Worm (Caenorhabditis elegans) whole organism, late embryonic: ENCODE data around the gene F28H7.8.

Source experiments
- C08G9.2 ChIP-seq: sonication (generic microtip); optimal IDR thresholded peaks from 2 replicates; lab custom pipeline; 2016; ENCODE audit warnings: mild to moderate bottlenecking, missing genetic modification characterization, moderate library complexity, missing compliant biosample characterization
- C38D4.7 ChIP-seq: fragments of 200-800 bp; sonication (Bioruptor generic); optimal IDR thresholded peaks from 2 replicates; lab custom pipeline; 2018; ENCODE audit warnings: mild to moderate bottlenecking, missing genetic modification characterization, moderate library complexity, missing compliant biosample characterization
- F13H6.1 ChIP-seq: sonication (generic microtip); optimal IDR thresholded peaks from 2 replicates; lab custom pipeline; 2016; ENCODE audit warnings: missing genetic modification characterization, missing compliant biosample characterization
- T23F11.4 ChIP-seq: fragments of 200-800 bp; sonication (Bioruptor generic); optimal IDR thresholded peaks from 2 replicates; lab custom pipeline; 2018; ENCODE audit warnings: mild to moderate bottlenecking, missing genetic modification characterization, missing compliant biosample characterization
- Y22D7AL.16 ChIP-seq: sonication (generic microtip); optimal IDR thresholded peaks from 2 replicates; lab custom pipeline; 2016; ENCODE audit warnings: missing genetic modification characterization, missing compliant biosample characterization
- ama-1 ChIP-seq: fragments of 150-350 bp; optimal IDR thresholded peaks from 2 replicates; lab custom pipeline; 2014
- ceh-18 ChIP-seq: sonication (generic microtip); optimal IDR thresholded peaks from 2 replicates; lab custom pipeline; 2016; ENCODE audit warnings: missing genetic modification characterization, missing compliant biosample characterization
- ceh-22 ChIP-seq: sonication (generic microtip); optimal IDR thresholded peaks from 2 replicates; lab custom pipeline; 2017; ENCODE audit warnings: missing biosample characterization, missing genetic modification characterization
- ceh-31 ChIP-seq: sonication (generic microtip); optimal IDR thresholded peaks from 2 replicates; lab custom pipeline; 2016; ENCODE audit warnings: missing genetic modification characterization, missing compliant biosample characterization
- ceh-34 ChIP-seq: sonication (generic microtip); optimal IDR thresholded peaks from 2 replicates; lab custom pipeline; 2016; ENCODE audit warnings: mild to moderate bottlenecking, missing genetic modification characterization, missing compliant biosample characterization
- ceh-6 ChIP-seq: fragments of 200-800 bp; sonication (Bioruptor generic); optimal IDR thresholded peaks from 2 replicates; lab custom pipeline; 2018; ENCODE audit warnings: mild to moderate bottlenecking, missing genetic modification characterization, missing compliant biosample characterization
- che-1 ChIP-seq: sonication (generic microtip); optimal IDR thresholded peaks from 2 replicates; lab custom pipeline; 2016; ENCODE audit warnings: mild to moderate bottlenecking, missing genetic modification characterization, missing compliant biosample characterization
- dve-1 ChIP-seq: sonication (generic microtip); optimal IDR thresholded peaks from 2 replicates; lab custom pipeline; 2017; ENCODE audit warnings: antibody characterized with exemption, mild to moderate bottlenecking, missing genetic modification characterization, missing compliant biosample characterization
- elt-4 ChIP-seq: sonication (generic microtip); optimal IDR thresholded peaks from 2 replicates; lab custom pipeline; 2016; ENCODE audit warnings: missing genetic modification characterization, missing compliant biosample characterization
- fax-1 ChIP-seq: sonication (generic microtip); optimal IDR thresholded peaks from 2 replicates; lab custom pipeline; 2016; ENCODE audit warnings: missing genotype, missing genetic modification characterization, missing compliant biosample characterization
- fkh-10 ChIP-seq: fragments of 150-350 bp; optimal IDR thresholded peaks from 2 replicates; lab custom pipeline; 2014; ENCODE audit warnings: missing biosample characterization, missing genetic modification reagents, missing genetic modification characterization
- fkh-6 ChIP-seq: sonication (generic microtip); optimal IDR thresholded peaks from 2 replicates; lab custom pipeline; 2016; ENCODE audit warnings: missing genetic modification characterization, missing compliant biosample characterization
- gmeb-2 ChIP-seq: sonication (generic microtip); optimal IDR thresholded peaks from 2 replicates; lab custom pipeline; 2016; ENCODE audit warnings: missing genetic modification characterization, inconsistent platforms, missing compliant biosample characterization
- hlh-13 ChIP-seq: fragments of 200-800 bp; sonication (Bioruptor generic); optimal IDR thresholded peaks from 2 replicates; lab custom pipeline; 2018; ENCODE audit warnings: mild to moderate bottlenecking, missing genetic modification characterization, missing compliant biosample characterization
- hlh-15 ChIP-seq: sonication (generic microtip); optimal IDR thresholded peaks from 2 replicates; lab custom pipeline; 2016; ENCODE audit warnings: missing genetic modification characterization, missing compliant biosample characterization
- hlh-30 ChIP-seq: sonication (generic microtip); optimal IDR thresholded peaks from 2 replicates; lab custom pipeline; 2017; ENCODE audit warnings: antibody characterized with exemption, missing genetic modification characterization, missing compliant biosample characterization; ENCODE audit not compliant: insufficient read depth
- hlh-6 ChIP-seq: sonication (generic microtip); optimal IDR thresholded peaks from 2 replicates; lab custom pipeline; 2016; ENCODE audit warnings: missing genotype, missing genetic modification characterization, missing compliant biosample characterization
- hlh-8 ChIP-seq: sonication (generic microtip); optimal IDR thresholded peaks from 2 replicates; lab custom pipeline; 2016; ENCODE audit warnings: missing genotype, missing genetic modification characterization, missing compliant biosample characterization
- lim-6 ChIP-seq: sonication (generic microtip); optimal IDR thresholded peaks from 2 replicates; lab custom pipeline; 2016; ENCODE audit warnings: missing genetic modification characterization, missing compliant biosample characterization
- mec-3 ChIP-seq: sonication (generic microtip); optimal IDR thresholded peaks from 2 replicates; lab custom pipeline; 2016; ENCODE audit warnings: borderline replicate concordance, missing genetic modification characterization, missing compliant biosample characterization
- nfya-1 ChIP-seq: sonication (generic microtip); optimal IDR thresholded peaks from 2 replicates; lab custom pipeline; 2017; ENCODE audit warnings: missing genetic modification characterization, mild to moderate bottlenecking, missing compliant biosample characterization, antibody characterized with exemption, moderate library complexity
- nhr-11 ChIP-seq: fragments of 150-350 bp; optimal IDR thresholded peaks from 2 replicates; lab custom pipeline; 2014; ENCODE audit warnings: missing biosample characterization, missing genetic modification characterization
- nhr-232 ChIP-seq: sonication (generic microtip); optimal IDR thresholded peaks from 2 replicates; lab custom pipeline; 2016; ENCODE audit warnings: missing genetic modification characterization, missing compliant biosample characterization
- pax-1 ChIP-seq: fragments of 150-350 bp; optimal IDR thresholded peaks from 2 replicates; lab custom pipeline; 2014; ENCODE audit warnings: missing biosample characterization, missing genetic modification characterization
- pha-4 ChIP-seq: fragments of 150-350 bp; optimal IDR thresholded peaks from 2 replicates; lab custom pipeline; 2018; ENCODE audit warnings: missing biosample characterization, missing genetic modification reagents, missing genetic modification characterization
- pros-1 ChIP-seq: fragments of 150-350 bp; optimal IDR thresholded peaks from 2 replicates; lab custom pipeline; 2014; ENCODE audit warnings: missing biosample characterization, missing genetic modification reagents, missing genetic modification characterization
- ref-2 ChIP-seq: sonication (generic microtip); optimal IDR thresholded peaks from 2 replicates; lab custom pipeline; 2016; ENCODE audit warnings: missing genetic modification characterization, missing compliant biosample characterization
- rnt-1 ChIP-seq: sonication (generic microtip); optimal IDR thresholded peaks from 2 replicates; lab custom pipeline; 2016; ENCODE audit warnings: missing genetic modification characterization, missing compliant biosample characterization
- sox-2 ChIP-seq: fragments of 200-800 bp; sonication (Bioruptor generic); IDR thresholded peaks from 2 replicates; pipeline ENCODE4 v1.3.6; 2022; ENCODE audit warnings: missing genetic modification reagents, missing genetic modification characterization, missing compliant biosample characterization
- tbx-2 ChIP-seq: sonication (generic microtip); optimal IDR thresholded peaks from 2 replicates; lab custom pipeline; 2016; ENCODE audit warnings: missing genetic modification characterization, missing compliant biosample characterization
- tbx-7 ChIP-seq: sonication (generic microtip); optimal IDR thresholded peaks from 2 replicates; lab custom pipeline; 2016; ENCODE audit warnings: missing genotype, missing genetic modification characterization, missing compliant biosample characterization
- ttx-3 ChIP-seq: sonication (generic microtip); optimal IDR thresholded peaks from 2 replicates; lab custom pipeline; 2016; ENCODE audit warnings: missing genetic modification reagents, missing genetic modification characterization, missing compliant biosample characterization
- unc-55 ChIP-seq: sonication (generic microtip); optimal IDR thresholded peaks from 2 replicates; lab custom pipeline; 2017; ENCODE audit warnings: missing biosample characterization, missing genetic modification reagents, missing genetic modification characterization
- unc-86 ChIP-seq: sonication (generic microtip); optimal IDR thresholded peaks from 2 replicates; lab custom pipeline; 2016; ENCODE audit warnings: missing genetic modification characterization, missing compliant biosample characterization
- zip-5 ChIP-seq: sonication (generic microtip); optimal IDR thresholded peaks from 2 replicates; lab custom pipeline; 2016; ENCODE audit warnings: missing genetic modification characterization, missing compliant biosample characterization

The F28H7.8 gene

ce11 chrV:10711829-10712607 lies 46.7 kb upstream of the F28H7.8 start:
- TF ChIP-seq ama-1 (lab: Kevin White, UChicago) (peak; percentile 45), mec-3 (tag; lab: Kevin White, UChicago) (no peak), hlh-13 (GFP tag; lab: Kevin White, UChicago) (no peak)

- TF ChIP-seq nhr-232 (tag; lab: Kevin White, UChicago) (no peak), hlh-6 (tag; lab: Kevin White, UChicago) (no peak), rnt-1 (no peak), ceh-6 (GFP tag; lab: Kevin White, UChicago) (no peak), unc-86 (no peak), dve-1 (tag; lab: Kevin White, UChicago) (no peak), C38D4.7 (GFP tag; lab: Kevin White, UChicago) (no peak)
Observed at ce11 chrV:10712608-10712900, 46.2 kb upstream of the F28H7.8 start.

- no peak for TF ChIP-seq fkh-6
- TF ChIP-seq T23F11.4 (GFP tag; lab: Kevin White, UChicago): no peak
- TF ChIP-seq unc-55 (GFP tag; lab: Kevin White, UChicago): no peak
- TF ChIP-seq C08G9.2: no peak
- no peak for TF ChIP-seq rnt-1
- no peak for TF ChIP-seq nhr-11 (tag; lab: Kevin White, UChicago)
- TF ChIP-seq tbx-7 (tag; lab: Kevin White, UChicago): no peak
- no peak for TF ChIP-seq lim-6 (tag; lab: Kevin White, UChicago)
- no peak for TF ChIP-seq Y22D7AL.16 (tag; lab: Kevin White, UChicago)
Observed at ce11 chrV:10713704-10714239, 45.0 kb upstream of the F28H7.8 start.

DNA sequence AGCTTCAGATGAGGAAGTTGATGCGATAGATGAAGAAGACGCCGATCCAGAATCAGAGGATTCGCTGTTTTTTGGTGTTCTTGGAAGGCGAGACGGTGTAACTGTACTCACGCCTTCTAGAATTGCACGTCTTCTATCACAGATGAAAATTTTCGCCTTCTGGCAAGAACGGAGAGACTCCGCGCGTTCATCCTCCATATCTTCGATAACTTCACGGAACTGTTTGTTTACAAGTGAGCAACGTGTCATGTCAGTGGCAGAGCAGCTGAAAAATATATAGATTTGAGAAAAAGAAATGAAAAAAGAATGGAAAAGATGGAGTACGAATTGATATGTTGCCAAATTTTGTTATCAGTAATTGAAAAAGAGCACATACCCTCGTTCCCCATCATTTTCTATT lies 44.1 kb upstream of the F28H7.8 start:
- TF ChIP-seq hlh-15 (tag; lab: Kevin White, UChicago): no peak
- TF ChIP-seq pha-4 (tag; lab: Kevin White, UChicago): no peak
- no peak for TF ChIP-seq che-1 (tag; lab: Kevin White, UChicago)
- no peak for TF ChIP-seq fkh-10
- TF ChIP-seq elt-4 (tag; lab: Kevin White, UChicago): no peak
- TF ChIP-seq ttx-3 (tag; lab: Kevin White, UChicago): no peak
- TF ChIP-seq zip-5 (tag; lab: Kevin White, UChicago): no peak
- no peak for TF ChIP-seq fax-1 (tag; lab: Kevin White, UChicago)
- no peak for TF ChIP-seq hlh-6 (tag; lab: Kevin White, UChicago)
- TF ChIP-seq ama-1 (lab: Kevin White, UChicago): no peak
- TF ChIP-seq nhr-232 (tag; lab: Kevin White, UChicago): no peak
- TF ChIP-seq Y22D7AL.16 (tag; lab: Kevin White, UChicago): no peak
- TF ChIP-seq, all 69 proteins: peak for 0

DNA sequence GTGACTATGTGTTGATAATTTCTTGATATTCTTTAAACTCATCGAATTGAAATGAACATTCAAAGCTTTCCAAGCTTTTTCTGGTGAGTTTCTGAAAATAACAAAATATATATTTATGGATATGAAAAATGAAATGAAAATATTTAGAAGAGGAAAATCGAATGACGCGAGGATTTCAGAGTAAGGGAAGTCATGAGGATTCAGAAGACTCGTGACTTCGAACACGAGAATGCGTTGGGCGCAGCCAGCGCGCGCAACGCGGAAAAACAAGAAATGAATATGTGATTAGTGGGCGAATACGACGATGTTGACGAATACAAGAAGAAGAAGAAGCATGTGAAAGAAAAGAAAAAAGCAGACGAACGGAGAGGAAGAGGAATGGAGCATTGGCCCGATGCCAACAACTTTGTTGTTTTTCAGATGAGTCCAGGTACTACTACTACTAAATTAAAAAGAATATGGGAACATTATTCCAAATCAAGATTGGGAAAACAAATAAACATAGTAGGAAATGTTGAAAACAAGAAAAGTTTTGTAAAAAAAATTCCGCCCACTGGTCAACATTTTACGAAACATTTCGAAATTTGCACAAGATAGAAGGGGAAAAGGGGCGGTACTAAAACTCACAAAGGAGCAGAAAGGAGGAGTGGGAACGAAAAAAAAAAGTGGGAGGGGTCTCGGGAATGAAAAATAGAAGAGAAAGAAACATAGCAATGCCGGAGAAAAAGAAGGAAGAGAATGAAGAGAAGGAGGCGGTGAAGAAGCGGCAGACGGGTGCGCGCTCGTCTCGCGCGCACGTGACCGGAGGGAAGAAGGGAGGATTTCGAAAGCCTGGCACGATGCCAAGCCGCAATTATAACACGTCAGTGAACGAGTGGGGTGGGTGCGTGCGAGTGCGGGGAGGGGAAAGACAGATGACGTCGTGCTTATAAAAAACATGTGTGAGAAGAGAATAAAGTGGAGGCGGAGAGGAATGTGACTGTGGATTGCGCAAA lies 43.3 kb upstream of the F28H7.8 start:
- TF ChIP-seq gmeb-2 (tag; lab: Kevin White, UChicago): peak; percentile 8
- TF ChIP-seq rnt-1: peak; percentile 86
- TF ChIP-seq ceh-22 (tag; lab: Kevin White, UChicago): no peak
- no peak for TF ChIP-seq lim-6 (tag; lab: Kevin White, UChicago)
- peak; percentile 97 for TF ChIP-seq hlh-30 (tag; lab: Kevin White, UChicago)
- TF ChIP-seq ref-2 (tag; lab: Kevin White, UChicago): no peak
- TF ChIP-seq tbx-2 (tag; lab: Kevin White, UChicago): peak; percentile 66
- TF ChIP-seq pros-1 (tag; lab: Kevin White, UChicago): peak; percentile 88
- peak; percentile 83 for TF ChIP-seq ceh-18 (tag; lab: Kevin White, UChicago)
- TF ChIP-seq hlh-8 (tag; lab: Kevin White, UChicago): peak; percentile 35
- TF ChIP-seq ceh-34 (tag; lab: Kevin White, UChicago): peak; percentile 61
- TF ChIP-seq sox-2: no peak
- no peak for TF ChIP-seq pax-1 (tag; lab: Kevin White, UChicago)
- TF ChIP-seq nfya-1 (tag; lab: Kevin White, UChicago): peak; percentile 65
- no peak for TF ChIP-seq elt-4 (tag; lab: Kevin White, UChicago)
- TF ChIP-seq F13H6.1: no peak
- peak; percentile 91 for TF ChIP-seq unc-55 (GFP tag; lab: Kevin White, UChicago)
- no peak for TF ChIP-seq unc-86
- TF ChIP-seq ceh-31 (tag; lab: Kevin White, UChicago): peak; percentile 78
